Fruit fly (Drosophila melanogaster) whole organism, wandering third instar larva: ENCODE measurements around the gene Rim.

ENCODE experiments used
- Hr83 ChIP-seq: fragments of 200-300 bp; sonication (Bioruptor generic); optimal IDR thresholded peaks from 2 replicates; lab custom pipeline; 2016; ENCODE audit warnings: missing biosample characterization, mild to moderate bottlenecking, missing genetic modification characterization, moderate library complexity; ENCODE audit not compliant: poor library complexity, severe bottlenecking
- fru ChIP-seq: fragments of 200-800 bp; sonication (Bioruptor generic); optimal IDR thresholded peaks from 3 replicates; lab custom pipeline; 2016; ENCODE audit warnings: missing biosample characterization, mild to moderate bottlenecking, missing genetic modification characterization

dm6 chr3R:17830528-17830927 lies 85.8 kb downstream of the Rim start:
- TF ChIP-seq fru (GFP tag; lab: Kevin White, UChicago) (no peak), Hr83 (GFP tag; lab: Kevin White, UChicago) (no peak)
